Fruit fly (Drosophila melanogaster): Measurements from ENCODE around the gene Drs.

- TF ChIP-seq CTCF (optimal IDR thresholded peaks at IDR 0.05): no peak
- TF ChIP-seq CG8478 (optimal IDR thresholded peaks at IDR 0.05): no peak
Measured at dm6 chr3L:3385437-3385802, 16.1 kb downstream of the Drs start.

Measured in S2 (cell line).